Fruit fly (Drosophila melanogaster): ENCODE data around the gene CG42853.
A peak's percentile ranks its signal among the peaks of the same experiment; 100 is the strongest.

Gene CG42853

DNA sequence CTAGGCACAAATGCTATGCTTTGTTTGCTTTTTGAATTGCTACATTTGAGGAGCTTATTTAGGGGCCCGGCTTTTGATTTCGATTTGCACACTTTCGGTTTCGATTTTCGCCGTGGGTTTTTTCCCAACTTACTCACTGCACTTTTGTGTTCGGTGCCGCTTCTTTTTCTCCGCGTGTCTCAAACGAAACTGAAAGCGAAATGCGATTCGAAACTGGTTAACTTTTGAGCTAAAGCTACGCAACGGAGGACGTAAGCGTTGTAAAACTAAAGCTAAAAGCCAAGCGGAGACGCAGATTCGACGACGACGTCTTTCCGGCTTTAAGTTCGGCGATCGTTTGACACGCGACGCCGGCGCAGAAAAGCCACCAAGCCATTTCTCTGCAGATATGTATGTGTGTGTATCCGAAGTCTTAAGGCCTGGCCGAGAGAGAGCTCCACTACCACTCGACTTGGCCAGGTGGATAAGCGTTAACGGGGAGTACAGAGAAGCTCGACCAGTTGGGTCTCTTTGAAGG lies 40.4 kb upstream of the CG42853 start, which contains the start of gene CG13699 (continued):
- no peak for TF ChIP-seq luna (GFP tag; optimal IDR thresholded peaks at IDR 0.05)
- TF ChIP-seq CG12104 (GFP tag; optimal IDR thresholded peaks at IDR 0.05), result no peak
- no peak for TF ChIP-seq p53 (GFP tag; optimal IDR thresholded peaks at IDR 0.05)
- no peak for TF ChIP-seq CG10321 (GFP tag; IDR thresholded peaks at IDR 0.05)
- no peak for TF ChIP-seq disco-r (GFP tag; optimal IDR thresholded peaks at IDR 0.05)
- no peak for TF ChIP-seq MTF-1 (GFP tag; optimal IDR thresholded peaks at IDR 0.05; ENCODE audit: borderline replicate concordance)
- TF ChIP-seq sr (GFP tag; IDR thresholded peaks at IDR 0.05), result no peak
- TF ChIP-seq cg (GFP tag; optimal IDR thresholded peaks at IDR 0.05), result peak; percentile 30
- no peak for TF ChIP-seq Atf3 (GFP tag; optimal IDR thresholded peaks at IDR 0.05)
- no peak for TF ChIP-seq CG8944 (GFP tag; optimal IDR thresholded peaks at IDR 0.05)
- no peak for TF ChIP-seq CG4282 (GFP tag; optimal IDR thresholded peaks at IDR 0.05)
- no peak for TF ChIP-seq Oaz (GFP tag; IDR thresholded peaks at IDR 0.05)

DNA sequence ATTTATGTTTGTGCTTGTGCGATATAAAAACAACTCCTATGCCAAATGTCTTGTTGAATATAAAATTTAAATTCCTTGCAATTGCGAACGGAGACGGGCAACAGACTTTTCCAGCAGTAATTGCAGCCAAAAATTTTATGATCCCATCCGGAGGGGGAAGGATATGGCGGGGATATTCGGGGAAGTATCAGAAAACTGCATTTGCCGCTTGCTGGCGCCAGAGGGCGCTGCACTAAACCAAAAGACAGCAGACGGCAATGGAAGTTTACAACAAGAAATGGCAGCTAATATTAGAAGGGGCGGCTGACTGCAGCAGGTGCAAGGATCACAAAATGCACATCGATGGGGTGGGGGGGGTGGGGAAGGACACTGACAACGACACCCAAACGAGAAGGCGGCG lies 39.4 kb upstream of the CG42853 start:
- TF ChIP-seq Dip3 (GFP tag; optimal IDR thresholded peaks at IDR 0.05), result no peak
- TF ChIP-seq CG42726 (GFP tag; IDR thresholded peaks at IDR 0.05; ENCODE audit: partially characterized antibody), result peak; percentile 27; the same call in 1 of the 2 replicates
- no peak for TF ChIP-seq CG1603 (tag; optimal IDR thresholded peaks at IDR 0.05)
- TF ChIP-seq CTCF (GFP tag; optimal IDR thresholded peaks at IDR 0.05), result peak; percentile 84
- no peak for TF ChIP-seq Ravus (GFP tag; IDR thresholded peaks at IDR 0.05)
- TF ChIP-seq ara (GFP tag; IDR thresholded peaks at IDR 0.05), result no peak
- no peak for TF ChIP-seq CG17361 (GFP tag; IDR thresholded peaks at IDR 0.05)
- TF ChIP-seq CG4424 (GFP tag; optimal IDR thresholded peaks at IDR 0.05), result no peak
- no peak for TF ChIP-seq CG17328 (GFP tag; IDR thresholded peaks at IDR 0.05)
- TF ChIP-seq trem (tag; optimal IDR thresholded peaks at IDR 0.05), result no peak

DNA sequence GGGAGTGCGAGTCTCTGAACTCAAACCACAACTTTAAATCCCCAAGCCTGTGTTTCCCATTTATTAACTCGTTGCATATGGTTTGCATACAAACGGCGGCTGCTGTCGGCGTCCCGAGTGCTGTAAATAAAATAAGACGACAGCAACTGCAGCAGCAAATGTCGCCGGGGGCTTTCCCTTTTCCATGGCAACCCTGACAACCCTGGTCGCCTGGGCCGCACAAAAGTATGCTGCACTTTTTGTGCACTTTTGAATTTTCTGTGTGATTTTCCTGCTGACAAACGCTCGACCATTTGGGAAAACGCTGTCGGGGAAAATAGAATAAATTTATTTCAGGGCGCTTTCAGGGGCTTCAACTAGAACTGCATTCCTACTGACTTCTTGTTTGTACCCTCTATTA lies 32.4 kb upstream of the CG42853 start:
- TF ChIP-seq Lhr (GFP tag; optimal IDR thresholded peaks at IDR 0.05) (peak; percentile 32), stwl (tag; optimal IDR thresholded peaks at IDR 0.05) (peak; percentile 97), CG2199 (GFP tag; IDR thresholded peaks at IDR 0.05) (peak; percentile 95), ci (GFP tag; IDR thresholded peaks at IDR 0.05) (peak; percentile 68; the same call in 2 of the 3 replicates), amos (GFP tag; IDR thresholded peaks at IDR 0.05; ENCODE audit: partially characterized antibody) (0 out of 2 replicates have a peak, but pooled peaks have one; percentile 15), pan (optimal IDR thresholded peaks at IDR 0.05) (no peak), pan (GFP tag; optimal IDR thresholded peaks at IDR 0.05 in 1 of 2, IDR thresholded peaks at IDR 0.05 in 1 of 2) (peak in 1 of 2 experiments; percentile 31), lbe (GFP tag; optimal IDR thresholded peaks at IDR 0.05) (no peak), CG6791 (GFP tag; IDR thresholded peaks at IDR 0.05; ENCODE audit: partially characterized antibody) (peak; percentile 69; the same call in 2 of the 3 replicates), zfh1 (GFP tag; IDR thresholded peaks at IDR 0.05) (peak; percentile 34; the same call in 1 of the 3 replicates), otp (GFP tag; IDR thresholded peaks at IDR 0.05) (peak; percentile 21; the same call in 1 of the 3 replicates), vvl (GFP tag; IDR thresholded peaks at IDR 0.05) (peak; percentile 48), CG2875 (GFP tag; optimal IDR thresholded peaks at IDR 0.05) (no peak), bbx (GFP tag; IDR thresholded peaks at IDR 0.05; ENCODE audit: partially characterized antibody) (peak; percentile 54), CG2120 (GFP tag; optimal IDR thresholded peaks at IDR 0.05) (no peak), Xbp1 (GFP tag; optimal IDR thresholded peaks at IDR 0.05) (no peak), CG2202 (tag; optimal IDR thresholded peaks at IDR 0.05) (no peak), ara (GFP tag; IDR thresholded peaks at IDR 0.05) (0 out of 2 replicates have a peak, but pooled peaks have one; percentile 15), CTCF (GFP tag; optimal IDR thresholded peaks at IDR 0.05) (peak; percentile 47), sna (GFP tag; IDR thresholded peaks at IDR 0.05; ENCODE audit: partially characterized antibody) (0 out of 2 replicates have a peak, but pooled peaks have one; percentile 30), Opbp (GFP tag; IDR thresholded peaks at IDR 0.05; ENCODE audit: partially characterized antibody) (peak; percentile 62; the same call in 2 of the 3 replicates), ems (GFP tag; optimal IDR thresholded peaks at IDR 0.05) (no peak), Blimp-1 (GFP tag; optimal IDR thresholded peaks at IDR 0.05) (peak; percentile 32), ken (GFP tag; IDR thresholded peaks at IDR 0.05) (0 out of 3 replicates have a peak, but pooled peaks have one; percentile 30), sens (GFP tag) (peak; percentile 54), CG42726 (GFP tag; IDR thresholded peaks at IDR 0.05; ENCODE audit: partially characterized antibody) (peak; percentile 31; the same call in 1 of the 2 replicates), ato (GFP tag; IDR thresholded peaks at IDR 0.05; ENCODE audit: partially characterized antibody) (peak; percentile 44; the same call in 1 of the 2 replicates)

All from whole organism, embryonic.